Fruit fly (Drosophila melanogaster) whole organism, embryonic: ENCODE data around the gene IM33.

Experiments
- CG15269 ChIP-seq: fragments of 200-800 bp; sonication (Bioruptor generic); optimal IDR thresholded peaks from 2 replicates; lab custom pipeline; 2018; ENCODE audit warnings: missing biosample characterization, mild to moderate bottlenecking, missing genetic modification characterization, moderate library complexity
- CG4730 ChIP-seq: fragments of 200-800 bp; sonication (Bioruptor generic); IDR thresholded peaks from 2 replicates; pipeline ENCODE4 v1.3.6; 2022; ENCODE audit warnings: missing biosample characterization, missing genetic modification characterization
- CHES-1-like ChIP-seq: fragments of 200-800 bp; sonication (Bioruptor generic); optimal IDR thresholded peaks from 2 replicates; lab custom pipeline; 2016; ENCODE audit warnings: missing biosample characterization, missing genetic modification characterization
- chif ChIP-seq, 2 experiments: fragments of 200-800 bp; sonication (Bioruptor generic); optimal IDR thresholded peaks; 3 replicates each; lab custom pipeline; 2016; ENCODE audit warnings: missing biosample characterization in 2 of 2, missing genetic modification characterization in 2 of 2
- dmrt99B ChIP-seq: fragments of 200-800 bp; sonication (Bioruptor generic); optimal IDR thresholded peaks from 2 replicates; lab custom pipeline; 2018; ENCODE audit warnings: missing biosample characterization, mild to moderate bottlenecking, missing genetic modification characterization, moderate library complexity
- pan ChIP-seq, 4 experiments: fragments of >200 bp in 3 of 4; fragments of 200-800 bp in 1 of 4; sonication (Bioruptor generic) in 1 of 4; optimal IDR thresholded peaks in 3 of 4; IDR thresholded peaks in 1 of 4; 2 replicates each; pipeline versions ENCODE4 v1.3.6 to Lab custom; 2017 to 2022; ENCODE audit warnings: missing biosample characterization in 2 of 4, missing genetic modification characterization in 2 of 4, mixed read lengths in 1 of 4
- shn ChIP-seq: fragments of 200-800 bp; sonication (Bioruptor generic); optimal IDR thresholded peaks from 3 replicates; lab custom pipeline; 2016; ENCODE audit warnings: missing biosample characterization, missing genetic modification characterization
- usp ChIP-seq: fragments of >200 bp; optimal IDR thresholded peaks from 2 replicates; lab custom pipeline; 2017; ENCODE audit warnings: missing biosample characterization, missing genetic modification characterization
- vvl ChIP-seq: fragments of 200-800 bp; sonication (Bioruptor generic); IDR thresholded peaks from 2 replicates; pipeline ENCODE4 v1.3.6; 2022; ENCODE audit warnings: missing biosample characterization, missing genetic modification characterization

DNA sequence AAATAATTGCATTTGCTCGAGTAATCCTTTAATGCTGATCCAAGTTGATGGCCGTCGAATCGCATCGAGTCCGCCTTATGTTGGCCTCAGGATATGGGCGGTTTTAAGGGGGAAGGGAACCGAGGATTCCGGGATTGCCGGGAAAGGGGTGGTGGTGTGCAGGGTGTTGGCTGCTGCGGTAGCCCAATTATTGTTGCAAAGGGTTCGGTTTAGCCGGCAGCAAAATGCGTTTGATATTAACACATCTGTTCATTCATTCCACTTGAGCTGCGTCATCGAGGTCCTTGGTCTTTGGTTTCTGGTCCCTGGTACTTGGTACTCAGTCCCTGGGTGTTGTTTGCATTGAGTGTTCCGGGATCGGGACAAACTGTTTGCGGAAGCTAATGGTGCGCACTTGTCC lies 15.1 kb downstream of the IM33 start:
- TF ChIP-seq pan (optimal IDR thresholded peaks at IDR 0.05; lab: Kevin White, UChicago), result no peak
- TF ChIP-seq pan (GFP tag; optimal IDR thresholded peaks at IDR 0.05 in 1 of 2, IDR thresholded peaks at IDR 0.05 in 1 of 2), result no peak
- TF ChIP-seq dmrt99B (tag; lab: Kevin White, UChicago), result no peak
- TF ChIP-seq CG4730 (GFP tag; lab: Robert Waterston, UW), result no peak
- TF ChIP-seq CG15269 (tag; lab: Kevin White, UChicago), result no peak
- no peak for TF ChIP-seq chif (GFP tag; optimal IDR thresholded peaks at IDR 0.05; lab: Kevin White, UChicago)
- TF ChIP-seq vvl (GFP tag; lab: Robert Waterston, UW), result no peak
- no peak for TF ChIP-seq usp (GFP tag; lab: Kevin White, UChicago)
- no peak for TF ChIP-seq CHES-1-like (GFP tag; lab: Kevin White, UChicago)
- no peak for TF ChIP-seq shn (GFP tag; lab: Kevin White, UChicago)
